Worm (Caenorhabditis elegans): ENCODE data around the gene nse-4.

Gene nse-4

DNA sequence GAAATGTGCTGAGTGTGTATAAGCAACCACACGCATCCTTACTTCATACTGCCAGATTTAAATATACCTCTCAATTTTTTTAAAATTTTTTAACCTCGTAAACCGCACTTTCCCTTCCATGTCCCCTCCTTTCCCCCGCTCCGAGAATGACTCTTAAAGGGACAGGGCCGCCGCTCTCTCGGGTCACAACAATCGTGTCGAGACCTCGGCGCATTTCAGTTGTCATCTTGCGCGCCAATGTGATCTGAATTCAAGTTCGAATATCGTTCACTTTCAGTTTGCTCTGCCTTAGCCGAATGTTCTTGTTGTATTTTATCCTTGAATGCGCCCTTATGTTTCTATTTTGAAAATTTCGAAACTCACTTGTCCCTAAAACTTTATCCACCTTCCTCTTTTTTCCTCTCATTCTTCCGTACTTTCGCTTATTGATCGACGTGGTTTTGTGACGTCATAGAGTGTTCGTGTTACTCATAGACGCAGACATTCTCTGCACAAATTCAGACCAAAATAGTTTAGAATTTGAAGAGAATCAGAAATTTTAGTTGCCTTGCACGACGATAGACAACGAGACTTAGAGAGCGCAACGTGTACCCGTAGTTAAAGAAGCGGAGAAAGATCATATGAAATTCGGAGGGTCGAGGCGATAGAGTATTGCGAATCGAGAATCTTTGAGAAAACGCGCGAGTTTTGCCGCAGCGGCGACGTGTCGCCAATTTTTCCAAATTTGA is 41.7 kb downstream of the nse-4 start:
- no peak for TF ChIP-seq unc-62 (GFP tag; optimal IDR thresholded peaks at IDR 0.05)

DNA sequence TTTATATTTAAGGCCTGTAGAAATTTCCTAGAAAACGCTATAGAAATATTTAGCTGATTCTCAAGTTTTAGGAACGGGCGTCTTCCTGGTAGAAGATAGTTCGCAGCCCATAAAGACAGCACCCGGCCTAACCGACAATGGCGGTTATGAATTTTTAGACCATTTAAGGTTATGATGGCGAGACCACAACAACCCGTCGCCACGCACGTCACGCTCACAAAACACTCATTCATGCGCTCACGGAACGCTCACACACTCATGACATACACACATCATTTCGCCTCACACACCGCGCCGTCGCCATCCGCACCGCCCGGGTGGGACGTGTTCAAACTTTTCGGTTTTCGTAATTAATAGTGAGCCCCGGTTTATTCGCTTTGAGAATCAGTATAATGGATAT is 43.0 kb downstream of the nse-4 start:
- no peak for TF ChIP-seq unc-62 (GFP tag; optimal IDR thresholded peaks at IDR 0.05)

DNA sequence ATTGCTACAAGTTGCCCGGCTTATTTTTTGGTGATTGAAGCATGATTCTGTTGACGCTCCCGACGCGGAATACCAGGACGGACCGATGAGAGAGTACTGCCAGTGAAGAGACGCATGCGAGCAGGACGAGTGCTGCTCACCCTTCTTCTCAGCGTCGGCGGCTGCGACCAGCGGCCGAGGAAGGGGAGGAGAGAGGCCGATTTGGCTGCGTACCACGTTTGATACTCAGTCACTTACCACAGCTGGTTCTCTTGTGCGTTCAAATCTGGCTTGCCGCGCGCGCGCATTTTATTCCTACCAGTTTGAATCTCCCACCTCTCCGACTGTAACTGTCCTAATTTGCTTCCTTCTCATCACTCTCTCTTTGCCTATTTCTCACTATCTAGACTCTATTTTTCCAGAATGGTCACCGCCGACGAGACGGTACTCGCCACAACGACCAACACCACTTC is 43.6 kb downstream of the nse-4 start, which contains the start of gene mep-1:
TSS of gene mep-1 (plus strand) at position 402 of the 452 bp plus-strand sequence.
- TF ChIP-seq unc-62 (GFP tag; optimal IDR thresholded peaks at IDR 0.05): no peak

DNA sequence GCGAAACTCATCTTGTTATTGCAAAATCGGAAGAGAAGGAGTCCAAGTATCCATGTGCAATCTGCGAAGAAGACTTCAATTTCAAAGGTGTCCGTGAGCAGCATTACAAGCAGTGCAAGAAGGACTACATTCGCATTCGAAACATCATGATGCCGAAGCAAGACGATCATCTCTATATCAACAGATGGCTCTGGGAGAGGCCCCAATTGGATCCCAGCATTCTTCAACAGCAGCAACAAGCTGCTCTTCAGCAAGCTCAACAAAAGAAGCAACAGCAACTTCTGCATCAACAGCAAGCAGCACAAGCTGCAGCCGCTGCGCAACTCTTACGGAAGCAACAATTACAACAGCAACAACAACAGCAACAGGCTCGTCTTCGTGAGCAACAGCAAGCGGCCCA is 45.5 kb downstream of the nse-4 start:
- no peak for TF ChIP-seq unc-62 (GFP tag; optimal IDR thresholded peaks at IDR 0.05)

DNA sequence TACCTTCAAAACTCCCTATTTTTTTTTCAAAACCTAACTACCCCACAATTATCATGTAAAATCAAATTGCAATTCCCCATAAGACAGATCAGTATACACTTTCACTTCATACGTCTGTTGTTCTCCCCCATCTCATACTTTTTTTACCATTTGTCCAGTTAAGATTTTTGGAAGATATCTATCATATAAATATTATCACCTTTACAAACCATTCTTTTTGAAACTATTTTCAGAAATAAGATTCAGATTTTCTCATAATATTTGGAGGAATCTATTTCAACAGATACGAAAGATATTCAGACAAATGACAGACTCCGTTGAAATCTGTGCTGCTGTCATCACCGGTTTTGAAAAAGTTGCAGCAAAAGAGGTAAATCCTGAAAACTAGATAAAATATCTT is 47.1 kb downstream of the nse-4 start, which contains the start of gene M04B2.2:
TSS of gene M04B2.2 (plus strand) at position 301 of the 400 bp plus-strand sequence.
- TF ChIP-seq unc-62 (GFP tag; optimal IDR thresholded peaks at IDR 0.05): no peak
